Fruit fly (Drosophila melanogaster) whole organism, embryonic: ENCODE results near the gene shd.

ENCODE experiments used
- Bdp1 ChIP-seq: fragments of 200-800 bp; sonication (Bioruptor generic); optimal IDR thresholded peaks from 3 replicates; lab custom pipeline; 2016; ENCODE audit warnings: missing biosample characterization, missing genetic modification characterization
- CG13123 ChIP-seq: fragments of 200-800 bp; sonication (Bioruptor generic); optimal IDR thresholded peaks from 2 replicates; lab custom pipeline; 2016; ENCODE audit warnings: missing biosample characterization, missing genetic modification characterization
- CG14014 ChIP-seq: fragments of 200-800 bp; sonication (Bioruptor generic); IDR thresholded peaks from 2 replicates; pipeline ENCODE4 v1.3.6; 2022; ENCODE audit warnings: missing biosample characterization, missing genetic modification characterization
- CG1647 ChIP-seq: fragments of 200-800 bp; sonication (Bioruptor generic); optimal IDR thresholded peaks from 3 replicates; lab custom pipeline; 2016; ENCODE audit warnings: missing biosample characterization, missing genetic modification characterization
- CG8281 ChIP-seq: fragments of 200-800 bp; sonication (Bioruptor generic); optimal IDR thresholded peaks from 2 replicates; lab custom pipeline; 2018; ENCODE audit warnings: missing biosample characterization, mild to moderate bottlenecking, missing genetic modification characterization, moderate library complexity
- H2.0 ChIP-seq: fragments of 200-800 bp; sonication (Bioruptor generic); IDR thresholded peaks from 2 replicates; pipeline ENCODE4 v1.3.6; 2022; ENCODE audit warnings: missing biosample characterization, missing genetic modification characterization
- ci ChIP-seq: fragments of 200-800 bp; sonication (Bioruptor generic); IDR thresholded peaks from 3 replicates; pipeline ENCODE4 v1.3.6; 2022; ENCODE audit warnings: missing biosample characterization, missing genetic modification characterization
- da ChIP-seq: fragments of 200-800 bp; sonication (Bioruptor generic); optimal IDR thresholded peaks from 2 replicates; lab custom pipeline; 2016; ENCODE audit warnings: missing biosample characterization, missing genetic modification characterization
- pita ChIP-seq: fragments of 200-800 bp; sonication (Bioruptor generic); optimal IDR thresholded peaks from 2 replicates; lab custom pipeline; 2017; ENCODE audit warnings: missing biosample characterization, mild to moderate bottlenecking, missing genetic modification characterization

DNA sequence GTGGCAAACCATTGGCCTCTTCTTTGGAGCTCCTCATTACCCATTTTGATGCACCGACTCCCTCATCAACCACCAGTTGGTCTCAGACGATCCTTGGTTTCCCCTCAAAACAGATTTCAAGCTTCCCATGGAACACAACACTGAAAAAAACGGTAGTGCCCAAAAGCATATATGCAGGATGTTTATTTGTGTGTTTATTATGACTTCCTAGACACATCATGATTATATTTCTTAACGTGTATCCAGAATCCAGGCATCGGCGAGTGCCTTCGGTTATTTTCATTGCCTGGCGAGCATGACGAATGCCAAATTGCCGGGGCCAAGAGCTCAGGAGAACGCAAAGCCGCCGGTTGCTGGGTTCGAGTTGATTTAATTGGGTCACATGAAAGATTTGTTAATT, 25.5 kb downstream of the shd start:
- TF ChIP-seq ci (GFP tag; lab: Robert Waterston, UW): no peak
- TF ChIP-seq H2.0 (GFP tag; lab: Robert Waterston, UW): no peak
- no peak for TF ChIP-seq CG14014 (GFP tag; lab: Robert Waterston, UW)
- TF ChIP-seq CG1647 (GFP tag; lab: Kevin White, UChicago): no peak
- TF ChIP-seq Bdp1: no peak
- no peak for TF ChIP-seq CG13123 (GFP tag; lab: Kevin White, UChicago)
- no peak for TF ChIP-seq pita
- no peak for TF ChIP-seq da (GFP tag; lab: Kevin White, UChicago)
- TF ChIP-seq CG8281 (tag; lab: Kevin White, UChicago): no peak
